Worm (Caenorhabditis elegans) whole organism, dauer: ENCODE results near the gene Y64G10A.10.

Experiments used
- unc-62 ChIP-seq: sonication (generic microtip); optimal IDR thresholded peaks from 2 replicates; lab custom pipeline; 2017; ENCODE audit warnings: missing biosample characterization, missing genetic modification reagents, missing genetic modification characterization

The Y64G10A.10 gene

DNA sequence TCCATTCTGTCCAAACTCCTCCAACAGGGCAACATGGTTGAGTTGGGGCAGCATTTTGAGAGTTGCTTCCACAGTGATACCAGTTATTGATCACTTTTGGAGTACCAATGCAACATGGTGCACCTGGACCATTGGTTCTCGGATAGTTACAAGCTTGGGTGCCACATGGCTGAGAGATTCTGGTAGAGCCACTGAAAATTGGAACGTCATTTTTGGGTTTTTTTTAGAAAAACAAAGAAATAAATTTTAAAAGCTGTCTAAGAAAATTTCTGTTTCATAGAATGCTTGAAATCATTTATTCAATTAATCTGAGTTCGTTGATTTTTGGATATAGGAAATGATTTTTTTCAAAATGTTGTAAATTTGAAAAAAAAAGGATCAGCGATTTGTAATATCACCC, 14.1 kb downstream of the Y64G10A.10 start:
- TF ChIP-seq unc-62 (GFP tag; lab: Kevin White, UChicago) = no peak

DNA sequence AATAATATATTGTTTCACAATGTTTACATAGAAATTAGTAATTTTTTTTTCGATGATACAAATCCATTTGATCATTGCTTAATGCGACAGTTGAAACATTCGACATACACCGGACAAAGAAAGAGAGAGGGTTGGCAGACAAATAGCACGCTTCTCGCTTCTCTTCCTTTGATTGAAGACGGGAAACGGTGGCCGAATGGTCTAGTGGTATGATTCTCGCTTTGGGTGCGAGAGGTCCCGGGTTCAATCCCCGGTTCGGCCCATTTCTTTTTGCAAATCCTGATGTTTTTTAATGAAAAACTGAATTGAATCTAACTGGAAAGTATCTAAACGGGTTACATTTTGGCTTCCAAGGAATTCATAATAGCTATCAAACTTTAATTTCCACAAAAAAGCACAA, 16.3 kb downstream of the Y64G10A.10 start:
- TF ChIP-seq unc-62 (GFP tag; lab: Kevin White, UChicago) = no peak

DNA sequence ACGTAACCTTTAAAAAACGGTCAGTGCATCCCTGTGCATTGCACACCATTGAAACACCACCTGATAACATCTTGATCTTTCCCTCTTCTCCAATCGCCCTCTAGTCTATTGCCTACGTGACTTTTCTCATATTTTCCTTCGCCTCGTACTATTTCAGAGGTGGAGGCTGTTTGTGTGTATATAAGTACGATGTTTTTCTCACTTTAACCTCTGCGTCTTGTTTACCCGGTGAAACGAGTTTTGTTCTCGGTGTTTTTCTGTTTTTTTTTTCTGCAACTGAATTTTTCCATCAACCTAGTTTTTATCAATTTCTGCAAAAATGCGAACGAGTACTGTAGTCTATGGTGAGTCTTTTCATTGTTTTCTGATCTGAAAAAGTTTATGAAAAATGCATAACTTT, 21.5 kb downstream of the Y64G10A.10 start, which contains the start of gene sqrd-1:
TSS of gene sqrd-1 (plus strand) at position 158 of the 400 bp plus-strand sequence.
- no peak for TF ChIP-seq unc-62 (GFP tag; lab: Kevin White, UChicago)

DNA sequence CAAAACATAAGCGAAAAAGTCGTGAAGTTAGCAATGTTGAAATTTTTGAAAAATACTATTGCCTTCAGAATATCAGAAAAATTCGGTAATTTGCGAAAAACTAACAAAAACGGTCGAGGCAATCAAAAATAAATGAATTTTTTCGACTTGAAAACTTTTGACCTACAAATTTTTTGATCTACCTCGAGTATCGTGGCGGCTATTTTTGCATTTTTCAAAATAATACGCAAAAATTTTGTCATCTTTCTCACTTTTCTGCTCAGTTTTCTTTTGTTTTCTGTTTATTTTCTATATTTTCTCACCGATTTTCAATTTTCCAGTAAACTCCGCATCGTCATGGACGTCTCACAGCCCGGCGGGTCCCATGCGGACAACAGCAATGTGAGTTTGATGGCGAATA, 25.5 kb downstream of the Y64G10A.10 start:
- TF ChIP-seq unc-62 (GFP tag; lab: Kevin White, UChicago) = no peak

DNA sequence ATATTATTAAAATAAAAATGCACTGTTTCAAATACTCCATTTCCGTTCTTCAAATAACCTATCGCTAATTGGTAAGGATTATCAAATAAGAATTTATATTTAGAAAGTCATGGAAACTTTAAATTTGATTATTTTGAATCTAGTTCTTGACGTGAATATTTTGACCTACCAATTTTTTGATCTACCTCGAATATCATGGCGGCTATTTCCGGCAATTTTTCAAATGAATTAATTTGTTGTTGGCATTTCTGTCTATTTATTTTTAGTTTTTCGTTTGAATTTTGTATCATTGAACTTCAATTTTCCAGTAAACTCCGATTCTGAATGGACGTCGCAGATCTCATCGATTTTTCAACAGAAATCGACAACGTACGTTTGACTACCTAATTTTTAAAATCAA, 38.1 kb downstream of the Y64G10A.10 start, which contains the start of gene F02H6.3:
TSS of gene F02H6.3 (plus strand) at position 266 of the 400 bp plus-strand sequence.
- no peak for TF ChIP-seq unc-62 (GFP tag; lab: Kevin White, UChicago)

DNA sequence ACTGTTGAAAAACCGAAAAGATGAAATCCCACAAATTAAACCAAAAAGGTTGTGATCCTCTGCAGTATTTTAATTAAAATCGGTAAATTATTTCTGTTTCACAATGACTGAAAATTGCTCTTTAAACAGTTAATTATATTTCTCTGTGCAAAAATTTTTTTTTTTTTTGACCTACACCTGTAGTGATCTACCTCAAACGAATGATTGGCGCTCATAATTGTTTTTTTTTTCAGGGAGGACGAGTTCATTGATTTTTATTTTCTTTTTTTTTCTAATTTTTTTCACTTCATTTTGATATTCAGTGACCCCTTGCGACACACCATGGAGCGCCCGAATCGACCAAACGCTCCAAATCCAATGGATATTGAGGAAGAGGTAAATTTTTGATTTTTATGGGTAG, 45.1 kb downstream of the Y64G10A.10 start, which contains the start of gene F02H6.2:
TSS of gene F02H6.2 (plus strand) at position 301 of the 400 bp plus-strand sequence.
- no peak for TF ChIP-seq unc-62 (GFP tag; lab: Kevin White, UChicago)

DNA sequence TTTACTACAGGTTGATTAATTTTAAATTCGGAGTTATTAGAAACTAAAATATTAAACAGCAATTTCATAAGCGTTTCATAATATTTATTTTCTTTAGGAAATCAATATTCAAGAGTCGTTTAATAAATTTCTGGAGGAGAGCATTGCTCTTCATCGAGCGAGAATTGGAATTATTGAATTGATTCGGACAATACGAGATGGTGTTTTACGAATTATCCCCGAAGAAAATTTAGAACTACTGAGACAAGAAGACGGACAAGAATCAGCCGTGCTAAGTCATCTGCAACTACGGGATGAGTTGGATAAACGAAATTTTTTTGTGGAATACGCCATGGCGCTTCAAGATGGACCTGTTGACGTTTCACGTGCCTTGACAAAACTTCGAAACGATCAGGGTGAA, 46.9 kb downstream of the Y64G10A.10 start:
- no peak for TF ChIP-seq unc-62 (GFP tag; lab: Kevin White, UChicago)

DNA sequence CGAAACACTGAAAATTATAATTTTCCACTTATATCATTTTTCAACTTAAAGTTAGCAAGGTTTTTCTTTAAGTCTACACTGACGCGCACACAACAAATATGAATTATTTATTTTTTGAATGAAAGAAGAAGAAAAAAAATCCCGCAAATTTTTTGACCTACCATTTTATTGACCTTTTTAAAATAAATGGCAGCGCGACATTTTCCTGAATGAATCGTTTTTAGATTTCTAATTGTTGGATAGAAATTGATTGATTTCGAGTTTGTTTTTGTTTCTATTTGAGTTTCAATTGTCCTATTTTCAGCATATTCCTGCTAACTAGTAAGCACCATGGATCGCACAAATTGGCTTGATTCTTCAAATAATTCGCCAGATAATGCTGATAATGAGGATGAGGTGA, 48.0 kb downstream of the Y64G10A.10 start, which contains the start of gene K01G12.3:
TSS of gene K01G12.3 (plus strand) at position 301 of the 400 bp plus-strand sequence.
- no peak for TF ChIP-seq unc-62 (GFP tag; lab: Kevin White, UChicago)

DNA sequence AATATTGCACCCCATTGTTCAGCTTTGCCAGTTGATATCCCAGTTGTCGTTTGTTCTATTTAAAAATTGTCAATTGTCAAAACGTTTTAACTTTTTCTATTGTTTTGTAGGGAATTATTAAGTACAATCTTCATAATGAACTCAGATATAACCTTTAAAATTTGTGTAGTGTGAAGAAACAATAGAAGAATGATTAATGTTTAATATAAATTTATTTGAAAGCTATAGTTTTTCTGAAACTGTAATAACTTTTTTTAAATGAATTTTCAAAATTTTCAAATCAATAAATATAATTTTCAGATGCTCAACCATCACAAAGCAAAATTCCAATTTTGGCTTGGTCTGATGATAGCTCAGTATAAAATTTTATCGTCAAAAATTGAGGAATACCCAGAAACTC, 49.3 kb downstream of the Y64G10A.10 start, which contains the start of gene K01G12.22:
TSS of gene K01G12.22 (plus strand) at position 301 of the 400 bp plus-strand sequence.
- TF ChIP-seq unc-62 (GFP tag; lab: Kevin White, UChicago) = no peak
